In the genomic region with DNA sequence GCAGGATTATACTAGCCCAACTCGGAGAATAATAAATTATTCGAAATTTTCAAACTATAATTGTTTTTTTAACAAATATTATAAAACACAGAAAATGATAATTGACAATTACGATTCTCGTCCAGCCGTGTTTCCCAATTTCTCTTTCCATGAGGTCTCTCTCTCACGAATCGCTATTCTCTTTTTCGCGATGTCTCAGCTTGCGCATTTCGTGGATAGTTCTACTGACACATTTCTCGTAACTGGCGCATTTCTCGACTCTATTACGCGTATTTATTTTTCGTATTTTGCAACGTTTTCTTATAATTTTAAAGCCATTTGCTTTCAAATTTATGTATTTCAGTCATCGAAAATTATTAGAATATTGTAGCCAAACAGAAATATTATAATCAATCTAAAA, we compare ENCODE assay signal across 4 worm cellular contexts.
TF ChIP-seq lines count a peak whose summit lies in the region.

No protein-coding gene starts in this region.

TF ChIP-seq in whole organism, L2 larva, 48 proteins besides CTCF, POLR2A, EP300 and RAD21 (continued from another document):
- peak; percentile 99 for TF ChIP-seq C34F6.9 (tag; optimal IDR thresholded peaks at IDR 0.05; lab: Kevin White, UChicago)
- peak; percentile 96 for TF ChIP-seq ceh-82 (tag; optimal IDR thresholded peaks at IDR 0.05; lab: Kevin White, UChicago)
- TF ChIP-seq unc-39 (tag; optimal IDR thresholded peaks at IDR 0.05; lab: Kevin White, UChicago) = peak; percentile 68
- no peak for TF ChIP-seq ceh-16 (tag; optimal IDR thresholded peaks at IDR 0.05; lab: Kevin White, UChicago)
- TF ChIP-seq aly-2 (tag; optimal IDR thresholded peaks at IDR 0.05; lab: Kevin White, UChicago) = no peak
- TF ChIP-seq unc-55 (GFP tag; optimal IDR thresholded peaks at IDR 0.05; lab: Kevin White, UChicago) = peak; percentile 100
- TF ChIP-seq lin-13 (GFP tag; optimal IDR thresholded peaks at IDR 0.05; lab: Kevin White, UChicago) = peak; percentile 98
- peak; percentile 95 for TF ChIP-seq Y55F3AM.14 (GFP tag; optimal IDR thresholded peaks at IDR 0.05; lab: Kevin White, UChicago)
- TF ChIP-seq lsy-2 (tag; optimal IDR thresholded peaks at IDR 0.05; lab: Kevin White, UChicago) = peak; percentile 92 to 98
- TF ChIP-seq nhr-10 (tag; optimal IDR thresholded peaks at IDR 0.05; lab: Kevin White, UChicago) = peak; percentile 81
- no peak for TF ChIP-seq unc-62 (GFP tag; optimal IDR thresholded peaks at IDR 0.05; lab: Kevin White, UChicago)
- peak; percentile 71 for TF ChIP-seq nhr-237 (tag; optimal IDR thresholded peaks at IDR 0.05; lab: Kevin White, UChicago)
- TF ChIP-seq zag-1 (tag; optimal IDR thresholded peaks at IDR 0.05; lab: Kevin White, UChicago) = peak; percentile 99
- TF ChIP-seq ztf-11 (tag; optimal IDR thresholded peaks at IDR 0.05; lab: Kevin White, UChicago) = peak; percentile 66
- no peak for TF ChIP-seq mbf-1 (tag; optimal IDR thresholded peaks at IDR 0.05; lab: Kevin White, UChicago)
- TF ChIP-seq ama-1 (optimal IDR thresholded peaks at IDR 0.05; lab: Kevin White, UChicago) = peak; percentile 65
- TF ChIP-seq elt-3 (tag; optimal IDR thresholded peaks at IDR 0.05; lab: Kevin White, UChicago) = no peak
- TF ChIP-seq ztf-4 (tag; optimal IDR thresholded peaks at IDR 0.05; lab: Kevin White, UChicago) = peak; percentile 97
- peak; percentile 96 for TF ChIP-seq sem-4 (tag; optimal IDR thresholded peaks at IDR 0.05; lab: Kevin White, UChicago)
- peak; percentile 62 for TF ChIP-seq R02D3.7 (tag; optimal IDR thresholded peaks at IDR 0.05; lab: Kevin White, UChicago)
- TF ChIP-seq nhr-6 (tag; optimal IDR thresholded peaks at IDR 0.05; lab: Kevin White, UChicago) = peak; percentile 98
- peak; percentile 98 for TF ChIP-seq lin-39 (tag; optimal IDR thresholded peaks at IDR 0.05; lab: Kevin White, UChicago)
- TF ChIP-seq lin-11 (tag; optimal IDR thresholded peaks at IDR 0.05; lab: Kevin White, UChicago) = peak; percentile 95
- peak; percentile 99 for TF ChIP-seq crh-2 (tag; optimal IDR thresholded peaks at IDR 0.05; lab: Kevin White, UChicago)
- TF ChIP-seq snpc-4 (tag; optimal IDR thresholded peaks at IDR 0.05; lab: Kevin White, UChicago) = peak; percentile 85
- TF ChIP-seq nhr-12 (tag; optimal IDR thresholded peaks at IDR 0.05; lab: Kevin White, UChicago) = peak; percentile 28

TF ChIP-seq in whole organism, L4 larva, 104 proteins besides CTCF, POLR2A, EP300 and RAD21 (continued from another document and continues in another):
- TF ChIP-seq lin-15B (tag; optimal IDR thresholded peaks at IDR 0.05; lab: Kevin White, UChicago) (peak; percentile 91), daf-8 (GFP tag; IDR thresholded peaks at IDR 0.05; lab: Robert Waterston, UW) (0 out of 2 replicates have a peak, but pooled peaks have one; percentile 85), lin-1 (GFP tag; IDR thresholded peaks at IDR 0.05; lab: Robert Waterston, UW) (peak; percentile 76; the same call in 1 of the 2 replicates), T20F7.1 (GFP tag; optimal IDR thresholded peaks at IDR 0.05; lab: Kevin White, UChicago) (peak; percentile 97), pqm-1 (tag; optimal IDR thresholded peaks at IDR 0.05; lab: Kevin White, UChicago) (peak; percentile 86), nhr-42 (GFP tag; IDR thresholded peaks at IDR 0.05; lab: Robert Waterston, UW) (peak; percentile 94), unc-62 (GFP tag; optimal IDR thresholded peaks at IDR 0.05 in 1 of 2; lab: Kevin White, UChicago) (peak in 1 of 2 experiments; percentile 100), unc-62 (tag; optimal IDR thresholded peaks at IDR 0.05; lab: Kevin White, UChicago) (peak; percentile 58), gei-8 (GFP tag; optimal IDR thresholded peaks at IDR 0.05; lab: Kevin White, UChicago) (peak; percentile 75), mdl-1 (tag; optimal IDR thresholded peaks at IDR 0.05; lab: Kevin White, UChicago) (peak; percentile 3 to 93), lim-7 (GFP tag; IDR thresholded peaks at IDR 0.05; lab: Robert Waterston, UW) (peak; percentile 97), aly-2 (tag; optimal IDR thresholded peaks at IDR 0.05; lab: Kevin White, UChicago) (peak; percentile 86), skn-1 (tag; optimal IDR thresholded peaks at IDR 0.05; lab: Kevin White, UChicago) (no peak), attf-4 (tag; optimal IDR thresholded peaks at IDR 0.05; lab: Kevin White, UChicago) (no peak), cey-2 (tag; optimal IDR thresholded peaks at IDR 0.05; lab: Kevin White, UChicago; ENCODE audit: borderline replicate concordance, insufficient read depth) (peak; percentile 68), nhr-6 (tag; optimal IDR thresholded peaks at IDR 0.05; lab: Kevin White, UChicago) (peak; percentile 92), ZK546.5 (tag; optimal IDR thresholded peaks at IDR 0.05; lab: Kevin White, UChicago) (peak in 1 of 2 experiments; percentile 84), daf-19 (GFP tag; conservative IDR thresholded peaks at IDR 0.05; lab: Robert Waterston, UW) (peak; percentile 88), nhr-41 (GFP tag; IDR thresholded peaks at IDR 0.05; lab: Robert Waterston, UW) (peak; percentile 84), R02D3.7 (tag; optimal IDR thresholded peaks at IDR 0.05; lab: Kevin White, UChicago) (peak; percentile 47), F44E2.7 (GFP tag; IDR thresholded peaks at IDR 0.05; lab: Robert Waterston, UW) (peak; percentile 76; the same call in 1 of the 2 replicates), egl-43 (GFP tag; IDR thresholded peaks at IDR 0.05; lab: Robert Waterston, UW) (no peak; the same call in 1 of the 2 replicates), mxl-2 (GFP tag; conservative IDR thresholded peaks at IDR 0.05; lab: Robert Waterston, UW) (peak; percentile 89), nhr-48 (tag; optimal IDR thresholded peaks at IDR 0.05; lab: Kevin White, UChicago) (peak; percentile 78), zip-11 (GFP tag; IDR thresholded peaks at IDR 0.05; lab: Robert Waterston, UW) (no peak), sdz-12 (GFP tag; optimal IDR thresholded peaks at IDR 0.05; lab: Kevin White, UChicago) (peak; percentile 99), ZK337.2 (GFP tag; IDR thresholded peaks at IDR 0.05; lab: Robert Waterston, UW) (peak; percentile 98), php-3 (GFP tag; IDR thresholded peaks at IDR 0.05; lab: Robert Waterston, UW) (peak; percentile 66), nhr-237 (tag; optimal IDR thresholded peaks at IDR 0.05; lab: Kevin White, UChicago) (peak; percentile 63), madf-5 (GFP tag; IDR thresholded peaks at IDR 0.05; lab: Robert Waterston, UW) (peak; percentile 96 to 98), dmd-9 (GFP tag; IDR thresholded peaks at IDR 0.05; lab: Robert Waterston, UW) (peak; percentile 99), ctbp-1 (GFP tag; IDR thresholded peaks at IDR 0.05; lab: Robert Waterston, UW) (peak; percentile 95), snpc-1.2 (GFP tag; IDR thresholded peaks at IDR 0.05; lab: Robert Waterston, UW) (peak; percentile 88)

TF ChIP-seq in whole organism, late embryonic, 69 proteins besides CTCF, POLR2A, EP300 and RAD21 (continued from another document and continues in another):
- peak; percentile 100 for TF ChIP-seq syd-9 (tag; optimal IDR thresholded peaks at IDR 0.05; lab: Kevin White, UChicago)
- peak; percentile 96 for TF ChIP-seq che-1 (tag; optimal IDR thresholded peaks at IDR 0.05; lab: Kevin White, UChicago)
- peak; percentile 96 for TF ChIP-seq lin-11 (tag; optimal IDR thresholded peaks at IDR 0.05; lab: Kevin White, UChicago)
- peak; percentile 100 for TF ChIP-seq elt-4 (tag; optimal IDR thresholded peaks at IDR 0.05; lab: Kevin White, UChicago)
- no peak for TF ChIP-seq ceh-30 (tag; optimal IDR thresholded peaks at IDR 0.05; lab: Kevin White, UChicago)
- TF ChIP-seq dve-1 (tag; optimal IDR thresholded peaks at IDR 0.05; lab: Kevin White, UChicago) = peak; percentile 98
- peak; percentile 100 for TF ChIP-seq elt-2 (tag; optimal IDR thresholded peaks at IDR 0.05; lab: Kevin White, UChicago)
- TF ChIP-seq unc-55 (GFP tag; optimal IDR thresholded peaks at IDR 0.05; lab: Kevin White, UChicago) = peak; percentile 23
- TF ChIP-seq pax-1 (tag; optimal IDR thresholded peaks at IDR 0.05; lab: Kevin White, UChicago) = peak; percentile 85
- TF ChIP-seq hlh-6 (tag; optimal IDR thresholded peaks at IDR 0.05; lab: Kevin White, UChicago) = peak; percentile 100
- peak; percentile 100 for TF ChIP-seq eyg-1 (tag; optimal IDR thresholded peaks at IDR 0.05; lab: Kevin White, UChicago)
- peak; percentile 100 for TF ChIP-seq fax-1 (tag; optimal IDR thresholded peaks at IDR 0.05; lab: Kevin White, UChicago)
- peak; percentile 100 for TF ChIP-seq tbx-2 (tag; optimal IDR thresholded peaks at IDR 0.05; lab: Kevin White, UChicago)
- TF ChIP-seq nfya-1 (tag; optimal IDR thresholded peaks at IDR 0.05; lab: Kevin White, UChicago) = peak; percentile 98
- peak; percentile 100 for TF ChIP-seq Y22D7AL.16 (tag; optimal IDR thresholded peaks at IDR 0.05; lab: Kevin White, UChicago)
- peak; percentile 100 for TF ChIP-seq mec-3 (tag; optimal IDR thresholded peaks at IDR 0.05; lab: Kevin White, UChicago; ENCODE audit: borderline replicate concordance)
- TF ChIP-seq pros-1 (tag; optimal IDR thresholded peaks at IDR 0.05; lab: Kevin White, UChicago) = peak; percentile 53
- no peak for TF ChIP-seq nhr-11 (tag; optimal IDR thresholded peaks at IDR 0.05; lab: Kevin White, UChicago)
- TF ChIP-seq ets-4 (tag; optimal IDR thresholded peaks at IDR 0.05; lab: Kevin White, UChicago) = peak; percentile 100
- TF ChIP-seq F13H6.1 (tag; optimal IDR thresholded peaks at IDR 0.05; lab: Kevin White, UChicago) = peak; percentile 100
- peak; percentile 100 for TF ChIP-seq C08G9.2 (tag; optimal IDR thresholded peaks at IDR 0.05; lab: Kevin White, UChicago)
- TF ChIP-seq pha-4 (tag; optimal IDR thresholded peaks at IDR 0.05; lab: Kevin White, UChicago) = no peak
- peak; percentile 99 for TF ChIP-seq hlh-13 (GFP tag; optimal IDR thresholded peaks at IDR 0.05; lab: Kevin White, UChicago)
- peak; percentile 98 for TF ChIP-seq pha-2 (tag; optimal IDR thresholded peaks at IDR 0.05; lab: Kevin White, UChicago)
- TF ChIP-seq unc-86 (tag; optimal IDR thresholded peaks at IDR 0.05; lab: Kevin White, UChicago) = peak; percentile 100
- TF ChIP-seq fkh-10 (GFP tag; optimal IDR thresholded peaks at IDR 0.05; lab: Kevin White, UChicago) = peak; percentile 42
- peak; percentile 100 for TF ChIP-seq hlh-15 (tag; optimal IDR thresholded peaks at IDR 0.05; lab: Kevin White, UChicago)
- TF ChIP-seq ceh-19 (GFP tag; optimal IDR thresholded peaks at IDR 0.05; lab: Kevin White, UChicago) = peak; percentile 100
- peak; percentile 99 for TF ChIP-seq ceh-48 (tag; optimal IDR thresholded peaks at IDR 0.05; lab: Kevin White, UChicago)
- peak; percentile 99 for TF ChIP-seq pat-9 (tag; optimal IDR thresholded peaks at IDR 0.05; lab: Kevin White, UChicago)
- peak; percentile 100 for TF ChIP-seq ref-2 (tag; optimal IDR thresholded peaks at IDR 0.05; lab: Kevin White, UChicago)
- peak; percentile 100 for TF ChIP-seq lim-6 (tag; optimal IDR thresholded peaks at IDR 0.05; lab: Kevin White, UChicago)
- peak; percentile 100 for TF ChIP-seq ceh-34 (tag; optimal IDR thresholded peaks at IDR 0.05; lab: Kevin White, UChicago)
- TF ChIP-seq ceh-22 (tag; optimal IDR thresholded peaks at IDR 0.05; lab: Kevin White, UChicago) = peak; percentile 37
- peak; percentile 99 for TF ChIP-seq K02D7.2 (tag; optimal IDR thresholded peaks at IDR 0.05; lab: Kevin White, UChicago)
- TF ChIP-seq tbx-7 (tag; optimal IDR thresholded peaks at IDR 0.05; lab: Kevin White, UChicago) = peak; percentile 100
- TF ChIP-seq madf-2 (tag; optimal IDR thresholded peaks at IDR 0.05; lab: Kevin White, UChicago) = peak; percentile 100

TF ChIP-seq in whole organism, mixed stage, embryonic, 35 proteins besides CTCF, POLR2A, EP300 and RAD21 (continued from another document):
- TF ChIP-seq nhr-28 (tag; optimal IDR thresholded peaks at IDR 0.05; lab: Kevin White, UChicago) (peak; percentile 94), nhr-12 (tag; optimal IDR thresholded peaks at IDR 0.05; lab: Kevin White, UChicago) (peak; percentile 55), mab-5 (tag; optimal IDR thresholded peaks at IDR 0.05; lab: Kevin White, UChicago) (peak; percentile 68), sptf-1 (tag; optimal IDR thresholded peaks at IDR 0.05; lab: Kevin White, UChicago) (peak; percentile 100), nhr-237 (tag; optimal IDR thresholded peaks at IDR 0.05; lab: Kevin White, UChicago) (peak; percentile 99), bed-3 (GFP tag; optimal IDR thresholded peaks at IDR 0.05; lab: Kevin White, UChicago) (peak; percentile 98), hlh-1 (tag; optimal IDR thresholded peaks at IDR 0.05; lab: Kevin White, UChicago) (peak; percentile 88), ceh-39 (tag; optimal IDR thresholded peaks at IDR 0.05; lab: Kevin White, UChicago) (peak; percentile 90)
